Worm (Caenorhabditis elegans): ENCODE results near the gene ZK813.3.

DNA sequence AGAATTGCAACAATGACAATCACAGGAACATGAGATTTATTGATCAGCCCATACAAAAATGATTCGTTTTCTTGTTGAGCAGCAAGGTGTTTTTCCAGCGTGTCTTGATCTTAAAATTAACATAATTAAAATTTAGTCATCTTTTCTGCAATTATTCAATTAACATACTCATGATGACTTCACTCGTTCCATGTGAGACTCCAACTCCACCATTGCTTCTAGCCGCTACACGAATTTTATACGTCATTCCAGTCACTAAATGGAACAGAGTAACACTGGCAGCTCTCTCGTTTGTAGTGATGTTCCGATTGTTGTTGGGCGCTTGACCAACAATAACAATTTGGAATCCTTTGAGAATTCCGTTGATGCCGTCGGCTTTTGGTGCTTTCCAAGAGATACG is 12.2 kb downstream of the ZK813.3 start:
- TF ChIP-seq ets-7 (tag; optimal IDR thresholded peaks at IDR 0.05), result no peak
- TF ChIP-seq sea-1 (GFP tag; conservative IDR thresholded peaks at IDR 0.05), result no peak
- no peak for TF ChIP-seq ama-1 (optimal IDR thresholded peaks at IDR 0.05)
- no peak for TF ChIP-seq tra-4 (tag; optimal IDR thresholded peaks at IDR 0.05)
- TF ChIP-seq ceh-36 (tag; optimal IDR thresholded peaks at IDR 0.05), result no peak
- TF ChIP-seq flt-1 (GFP tag; IDR thresholded peaks at IDR 0.05), result no peak
- TF ChIP-seq hmg-4 (GFP tag; optimal IDR thresholded peaks at IDR 0.05), result no peak
- TF ChIP-seq scrt-1 (GFP tag; IDR thresholded peaks at IDR 0.05), result no peak

Data from whole organism, early embryonic.